Fruit fly (Drosophila melanogaster) whole organism, prepupa: ENCODE results near the gene CG31650.

Experiments used
- Blimp-1 ChIP-seq: fragments of 200-800 bp; sonication (Bioruptor generic); optimal IDR thresholded peaks from 3 replicates; lab custom pipeline; 2017; ENCODE audit warnings: missing biosample characterization, missing genetic modification characterization, mild to moderate bottlenecking, moderate library complexity, missing genetic modification reagents
- CG15336 ChIP-seq: fragments of 200-800 bp; sonication (Bioruptor generic); IDR thresholded peaks from 2 replicates; pipeline ENCODE4 v1.3.6; 2022; ENCODE audit warnings: missing biosample characterization, missing genetic modification characterization
- CG6808 ChIP-seq: fragments of 200-800 bp; sonication (Bioruptor generic); optimal IDR thresholded peaks from 3 replicates; lab custom pipeline; 2017; ENCODE audit warnings: missing biosample characterization, missing genetic modification characterization, mild to moderate bottlenecking, moderate library complexity, missing genetic modification reagents
- CG9139 ChIP-seq: fragments of 200-800 bp; sonication (Bioruptor generic); optimal IDR thresholded peaks from 3 replicates; lab custom pipeline; 2017; ENCODE audit warnings: missing biosample characterization, mild to moderate bottlenecking, missing genetic modification characterization
- Ets21C ChIP-seq: fragments of 200-800 bp; sonication (Bioruptor generic); optimal IDR thresholded peaks from 3 replicates; lab custom pipeline; 2016; ENCODE audit warnings: missing biosample characterization, missing genetic modification characterization
- Gug ChIP-seq: fragments of 200-800 bp; sonication (Bioruptor generic); IDR thresholded peaks from 2 replicates; pipeline ENCODE4 v1.3.6; 2022; ENCODE audit warnings: missing biosample characterization, missing genetic modification characterization
- Lpt ChIP-seq: fragments of 200-800 bp; sonication (Bioruptor generic); optimal IDR thresholded peaks from 3 replicates; lab custom pipeline; 2016; ENCODE audit warnings: missing biosample characterization, missing genetic modification characterization
- achi ChIP-seq: fragments of 200-800 bp; sonication (Bioruptor generic); optimal IDR thresholded peaks from 3 replicates; lab custom pipeline; 2016; ENCODE audit warnings: missing biosample characterization, missing genetic modification characterization
- eg ChIP-seq: fragments of 200-800 bp; sonication (Bioruptor generic); IDR thresholded peaks from 3 replicates; pipeline ENCODE4 v1.3.6; 2022; ENCODE audit warnings: missing biosample characterization, missing genetic modification characterization
- fd85E ChIP-seq: fragments of 200-800 bp; sonication (Bioruptor generic); optimal IDR thresholded peaks from 3 replicates; lab custom pipeline; 2016; ENCODE audit warnings: missing biosample characterization, missing genetic modification characterization
- lz ChIP-seq: fragments of 200-800 bp; sonication (Bioruptor generic); optimal IDR thresholded peaks from 3 replicates; lab custom pipeline; 2016; ENCODE audit warnings: missing biosample characterization, missing genetic modification characterization

- TF ChIP-seq Blimp-1 (GFP tag; lab: Kevin White, UChicago) (no peak), CG6808 (GFP tag; lab: Kevin White, UChicago) (no peak), lz (GFP tag; lab: Kevin White, UChicago) (no peak), Gug (GFP tag; lab: Robert Waterston, UW) (no peak), CG9139 (no peak), eg (GFP tag; lab: Robert Waterston, UW) (no peak), achi (no peak), Ets21C (GFP tag; lab: Kevin White, UChicago) (no peak), CG15336 (GFP tag; lab: Robert Waterston, UW) (no peak), fd85E (GFP tag; lab: Kevin White, UChicago) (no peak), Lpt (no peak)
Observed at dm6 chr2L:5020479-5020878, 24.0 kb downstream of the CG31650 start.
